Fruit fly (Drosophila melanogaster): ENCODE measurements around the gene CG8034.

CG8034 gene

dm6 chrX:19249339-19249738 lies 48.6 kb downstream of the CG8034 start:
- no peak for TF ChIP-seq CG17801 (GFP tag; optimal IDR thresholded peaks at IDR 0.05; ENCODE audit: partially characterized antibody)

DNA sequence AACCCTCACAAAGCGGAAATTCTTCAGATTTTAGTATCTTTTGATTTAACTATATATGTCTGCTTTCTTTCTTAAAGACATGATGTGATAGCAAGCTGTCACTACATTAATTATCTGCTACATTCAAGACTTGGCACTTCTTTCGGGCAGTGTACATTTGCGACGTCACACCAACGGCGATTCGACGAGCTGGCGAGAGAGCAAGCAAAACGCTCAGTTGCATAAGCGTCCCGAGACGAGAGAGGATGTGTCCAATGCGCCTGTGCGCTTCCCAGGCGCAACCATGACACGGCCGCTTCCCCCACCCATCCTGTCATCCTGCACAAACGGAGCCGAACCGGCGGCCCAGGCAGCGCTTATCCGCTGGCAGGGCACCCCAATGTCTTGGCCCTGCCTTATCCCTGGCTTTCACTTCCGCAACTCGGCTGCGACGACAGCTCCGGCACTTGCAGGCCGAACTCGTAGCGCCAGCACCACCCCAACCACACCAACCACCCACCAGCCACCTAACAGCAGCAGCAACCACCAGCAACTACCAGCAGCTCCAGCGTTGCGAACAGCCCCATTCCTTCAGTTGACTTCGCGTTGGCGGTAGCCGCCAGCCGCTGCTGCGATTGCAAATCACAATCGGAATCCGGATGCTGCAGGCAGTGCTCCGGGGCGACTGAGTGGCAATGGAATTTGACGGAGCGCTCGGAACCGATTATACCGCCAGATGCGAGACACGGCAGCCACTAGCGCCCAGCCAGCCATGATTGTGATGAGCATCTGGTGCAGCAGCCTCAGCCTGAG lies 49.3 kb downstream of the CG8034 start, which contains the start of gene Hs3st-B:
TSS of gene Hs3st-B (plus strand) at position 214 of the 792 bp plus-strand sequence.
- TF ChIP-seq CG17801 (GFP tag; optimal IDR thresholded peaks at IDR 0.05; ENCODE audit: partially characterized antibody), result no peak

- TF ChIP-seq CG17801 (GFP tag; optimal IDR thresholded peaks at IDR 0.05; ENCODE audit: partially characterized antibody), result no peak
These were observed 50.5 kb downstream of the CG8034 start, which contains the start of gene CG7992 for dm6 chrX:19247200-19248052. TSS of gene CG7992 (minus strand) at chrX:19247250.

- no peak for TF ChIP-seq CG17801 (GFP tag; optimal IDR thresholded peaks at IDR 0.05; ENCODE audit: partially characterized antibody)
These were observed 54.6 kb downstream of the CG8034 start, which contains the start of gene CG7889 for dm6 chrX:19243379-19243834. TSS of gene CG7889 (plus strand) at chrX:19243631.

- TF ChIP-seq CG17801 (GFP tag; optimal IDR thresholded peaks at IDR 0.05; ENCODE audit: partially characterized antibody), result no peak
These were observed 56.1 kb downstream of the CG8034 start, which contains the start of gene CG14196 for dm6 chrX:19241790-19242373. TSS of gene CG14196 (minus strand) at chrX:19241840.

DNA sequence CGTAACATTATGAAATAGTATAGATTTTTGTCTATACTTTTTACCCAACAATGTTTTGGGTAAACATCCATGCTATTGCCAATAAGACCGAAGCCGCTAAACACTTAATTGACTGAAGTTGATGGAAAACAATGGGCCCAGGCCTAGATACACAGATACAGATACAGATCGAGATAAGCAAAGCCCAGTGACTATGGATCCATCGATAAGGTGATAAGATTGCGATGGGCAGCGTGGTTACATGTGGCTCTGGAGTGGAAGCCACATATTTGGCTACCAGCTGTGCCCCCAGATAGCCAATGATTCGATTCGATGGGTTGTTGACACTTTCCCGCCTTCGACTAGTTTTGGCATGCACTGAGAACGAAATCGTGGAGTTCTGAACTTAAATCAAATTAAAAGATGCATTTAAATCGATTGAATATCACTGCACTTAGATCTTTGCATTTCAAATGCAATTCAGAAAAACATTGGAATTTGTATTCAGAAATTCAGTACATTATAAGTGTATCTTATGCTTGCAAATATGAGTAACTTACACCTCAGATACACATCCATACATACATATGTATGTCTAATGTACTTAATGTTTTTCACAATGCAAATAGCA lies 57.6 kb downstream of the CG8034 start:
- TF ChIP-seq CG17801 (GFP tag; optimal IDR thresholded peaks at IDR 0.05; ENCODE audit: partially characterized antibody), result no peak

DNA sequence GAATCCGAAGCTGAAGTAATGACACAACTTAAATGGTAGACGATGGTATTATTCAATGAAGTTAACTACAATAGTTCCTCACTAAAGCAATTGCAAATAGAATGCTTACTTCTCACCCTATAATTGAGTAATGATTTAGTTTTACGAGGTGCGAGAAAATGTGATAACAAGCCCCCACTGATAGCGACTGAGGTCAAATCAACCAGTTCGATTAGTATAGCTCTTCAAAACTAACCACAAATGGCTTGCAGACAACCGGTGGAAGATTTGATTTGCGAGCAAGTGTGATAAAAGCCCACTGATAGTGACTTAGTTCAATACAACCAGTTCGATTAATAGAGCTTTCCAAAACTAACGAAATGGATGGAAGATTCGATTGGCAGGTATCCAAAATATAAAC lies 58.6 kb downstream of the CG8034 start:
- TF ChIP-seq CG17801 (GFP tag; optimal IDR thresholded peaks at IDR 0.05; ENCODE audit: partially characterized antibody), result no peak

dm6 chrX:19238613-19239012 lies 59.3 kb downstream of the CG8034 start:
- TF ChIP-seq CG17801 (GFP tag; optimal IDR thresholded peaks at IDR 0.05; ENCODE audit: partially characterized antibody), result no peak

Measured in ovary, adult (tissue).